Fruit fly (Drosophila melanogaster): ENCODE results near the gene CG42521.

CG42521 gene

dm6 chr3L:10656451-10657198, 33.2 kb upstream of the CG42521 start (continued):
- peak; percentile 47 for TF ChIP-seq CG12659 (GFP tag; optimal IDR thresholded peaks at IDR 0.05)
- TF ChIP-seq rib (GFP tag; IDR thresholded peaks at IDR 0.05), result no peak
- peak; percentile 19 for TF ChIP-seq Ets97D (GFP tag; optimal IDR thresholded peaks at IDR 0.05)
- peak; percentile 29; the same call in 1 of the 3 replicates for TF ChIP-seq tgo (GFP tag; IDR thresholded peaks at IDR 0.05)
- TF ChIP-seq otp (GFP tag; IDR thresholded peaks at IDR 0.05), result peak; percentile 54; the same call in 1 of the 3 replicates
- no peak for TF ChIP-seq fru (optimal IDR thresholded peaks at IDR 0.05)
- peak; percentile 30 for TF ChIP-seq Kr (GFP tag; optimal IDR thresholded peaks at IDR 0.05)
- TF ChIP-seq kay (GFP tag; optimal IDR thresholded peaks at IDR 0.05), result peak; percentile 45
- no peak for TF ChIP-seq Adf1 (GFP tag; IDR thresholded peaks at IDR 0.05)
- no peak for TF ChIP-seq toy (GFP tag; IDR thresholded peaks at IDR 0.05)
- TF ChIP-seq Bgb (GFP tag; IDR thresholded peaks at IDR 0.05; ENCODE audit: partially characterized antibody), result no peak
- peak; percentile 58 for TF ChIP-seq cwo (GFP tag; optimal IDR thresholded peaks at IDR 0.05)
- TF ChIP-seq BtbVII (GFP tag; optimal IDR thresholded peaks at IDR 0.05), result peak; percentile 73
- TF ChIP-seq pros (GFP tag; optimal IDR thresholded peaks at IDR 0.05), result no peak
- TF ChIP-seq sc (optimal IDR thresholded peaks at IDR 0.05), result no peak
- TF ChIP-seq sc (GFP tag; optimal IDR thresholded peaks at IDR 0.05), result peak; percentile 62
- TF ChIP-seq disco-r (GFP tag; optimal IDR thresholded peaks at IDR 0.05), result peak; percentile 12
- no peak for TF ChIP-seq Chrac-16 (GFP tag; optimal IDR thresholded peaks at IDR 0.05)
- no peak for TF ChIP-seq luna (GFP tag; optimal IDR thresholded peaks at IDR 0.05)
- no peak for TF ChIP-seq H2.0 (GFP tag; IDR thresholded peaks at IDR 0.05)
- TF ChIP-seq lbe (GFP tag; optimal IDR thresholded peaks at IDR 0.05), result no peak
- TF ChIP-seq aop (GFP tag; IDR thresholded peaks at IDR 0.05), result no peak
- peak; percentile 79 for TF ChIP-seq Hmr (GFP tag; optimal IDR thresholded peaks at IDR 0.05)
- TF ChIP-seq repo (GFP tag; optimal IDR thresholded peaks at IDR 0.05), result peak; percentile 11
- TF ChIP-seq jigr1 (GFP tag; IDR thresholded peaks at IDR 0.05), result no peak
- TF ChIP-seq insv (GFP tag; optimal IDR thresholded peaks at IDR 0.05), result no peak
- TF ChIP-seq z (GFP tag; IDR thresholded peaks at IDR 0.05), result no peak
- TF ChIP-seq CG13894 (tag; optimal IDR thresholded peaks at IDR 0.05), result no peak
- TF ChIP-seq CG13287 (GFP tag; IDR thresholded peaks at IDR 0.05; ENCODE audit: partially characterized antibody), result no peak
- no peak for TF ChIP-seq Scr (GFP tag; IDR thresholded peaks at IDR 0.05; ENCODE audit: partially characterized antibody)
- TF ChIP-seq Awh (GFP tag; IDR thresholded peaks at IDR 0.05), result peak; percentile 75
- TF ChIP-seq lov (optimal IDR thresholded peaks at IDR 0.05), result no peak
- no peak for TF ChIP-seq lov (GFP tag; IDR thresholded peaks at IDR 0.05)
- TF ChIP-seq CG16779 (GFP tag; IDR thresholded peaks at IDR 0.05), result no peak
- TF ChIP-seq vnd (GFP tag; IDR thresholded peaks at IDR 0.05; ENCODE audit: partially characterized antibody), result no peak
- TF ChIP-seq Fer2 (tag; optimal IDR thresholded peaks at IDR 0.05), result peak; percentile 7
- TF ChIP-seq Max (GFP tag; optimal IDR thresholded peaks at IDR 0.05), result peak; percentile 10
- no peak for TF ChIP-seq Taf1 (GFP tag; IDR thresholded peaks at IDR 0.05)
- peak; percentile 49 for TF ChIP-seq CG13424 (tag; optimal IDR thresholded peaks at IDR 0.05)
- no peak for TF ChIP-seq zen (tag; optimal IDR thresholded peaks at IDR 0.05)
- TF ChIP-seq CG4854 (GFP tag; optimal IDR thresholded peaks at IDR 0.05), result peak; percentile 64
- no peak for TF ChIP-seq CG7963 (GFP tag; IDR thresholded peaks at IDR 0.05; ENCODE audit: partially characterized antibody)
- no peak for TF ChIP-seq CG9797 (GFP tag; optimal IDR thresholded peaks at IDR 0.05)
- peak; percentile 8 for TF ChIP-seq pb (GFP tag; optimal IDR thresholded peaks at IDR 0.05)
- no peak for TF ChIP-seq CG4404 (GFP tag; IDR thresholded peaks at IDR 0.05)
- TF ChIP-seq Six4 (GFP tag; optimal IDR thresholded peaks at IDR 0.05), result peak; percentile 0
- TF ChIP-seq CG16863 (GFP tag; optimal IDR thresholded peaks at IDR 0.05), result peak; percentile 40
- TF ChIP-seq Hr3 (GFP tag; optimal IDR thresholded peaks at IDR 0.05), result peak; percentile 23
- peak; percentile 11 for TF ChIP-seq Dad (GFP tag; optimal IDR thresholded peaks at IDR 0.05)
- peak; percentile 37 for TF ChIP-seq vfl (GFP tag; optimal IDR thresholded peaks at IDR 0.05)
- TF ChIP-seq sens (GFP tag), result peak; percentile 95
